Worm (Caenorhabditis elegans) whole organism, L4 larva: Measurements from ENCODE around the gene ZK1098.2.

Source experiments
- D1046.2 ChIP-seq: fragments of 200-800 bp; sonication (Bioruptor generic); IDR thresholded peaks from 2 replicates; pipeline ENCODE4 v1.3.6; 2022; ENCODE audit warnings: missing genetic modification characterization, missing compliant biosample characterization
- F10B5.3 ChIP-seq: sonication (generic microtip); optimal IDR thresholded peaks from 2 replicates; lab custom pipeline; 2016; ENCODE audit warnings: mild to moderate bottlenecking, missing genetic modification characterization, missing compliant biosample characterization
- F37D6.2 ChIP-seq: sonication (generic microtip); optimal IDR thresholded peaks from 2 replicates; lab custom pipeline; 2016; ENCODE audit warnings: mild to moderate bottlenecking, missing genetic modification characterization, missing compliant biosample characterization
- F49E8.2 ChIP-seq: sonication (generic microtip); optimal IDR thresholded peaks from 2 replicates; lab custom pipeline; 2016; ENCODE audit warnings: missing compliant biosample characterization, mild to moderate bottlenecking, missing genetic modification characterization, borderline replicate concordance
- T26A8.4 ChIP-seq: fragments of 200-800 bp; sonication (Bioruptor generic); IDR thresholded peaks from 2 replicates; pipeline ENCODE4 v1.3.6; 2022; ENCODE audit warnings: missing genetic modification characterization, missing compliant biosample characterization
- Y48G9A.11 ChIP-seq: fragments of 200-800 bp; sonication (Bioruptor generic); IDR thresholded peaks from 2 replicates; pipeline ENCODE4 v1.3.6; 2022; ENCODE audit warnings: missing genetic modification reagents, missing genetic modification characterization, missing compliant biosample characterization
- ceh-20 ChIP-seq: fragments of 200-800 bp; sonication (Bioruptor generic); IDR thresholded peaks from 2 replicates; pipeline ENCODE4 v1.3.6; 2022; ENCODE audit warnings: missing genetic modification reagents, missing genetic modification characterization, missing compliant biosample characterization
- ceh-44 ChIP-seq: fragments of 200-800 bp; sonication (Bioruptor generic); IDR thresholded peaks from 2 replicates; pipeline ENCODE4 v1.3.6; 2022; ENCODE audit warnings: missing genetic modification reagents, missing genetic modification characterization, missing compliant biosample characterization
- ceh-62 ChIP-seq: sonication (generic microtip); optimal IDR thresholded peaks from 2 replicates; lab custom pipeline; 2017; ENCODE audit warnings: missing biosample characterization, missing genetic modification characterization
- ctbp-1 ChIP-seq: fragments of 200-800 bp; sonication (Bioruptor generic); IDR thresholded peaks from 2 replicates; pipeline ENCODE4 v1.3.6; 2022; ENCODE audit warnings: missing genetic modification reagents, missing genetic modification characterization, missing compliant biosample characterization
- daf-16 ChIP-seq, 3 experiments: sonication (generic microtip); optimal IDR thresholded peaks; 2 replicates each; lab custom pipeline; 2016 to 2017; ENCODE audit warnings: missing genetic modification characterization in 3 of 3, missing genetic modification reagents in 3 of 3, mild to moderate bottlenecking in 2 of 3, missing compliant biosample characterization in 2 of 3, missing biosample characterization in 1 of 3, moderate library complexity in 1 of 3
- daf-8 ChIP-seq: fragments of 200-800 bp; sonication (Bioruptor generic); IDR thresholded peaks from 2 replicates; pipeline ENCODE4 v1.3.6; 2022; ENCODE audit warnings: missing genetic modification characterization, missing compliant biosample characterization
- dmd-6 ChIP-seq: fragments of 200-800 bp; sonication (Bioruptor generic); IDR thresholded peaks from 2 replicates; pipeline ENCODE4 v1.3.6; 2022; ENCODE audit warnings: missing genetic modification reagents, missing genetic modification characterization, missing compliant biosample characterization
- dmd-9 ChIP-seq: fragments of 200-800 bp; sonication (Bioruptor generic); IDR thresholded peaks from 2 replicates; pipeline ENCODE4 v1.3.6; 2022; ENCODE audit warnings: missing genetic modification reagents, missing genetic modification characterization, missing compliant biosample characterization
- duxl-1 ChIP-seq: sonication (generic microtip); optimal IDR thresholded peaks from 2 replicates; lab custom pipeline; 2016; ENCODE audit warnings: mild to moderate bottlenecking, missing genetic modification characterization, moderate library complexity, missing compliant biosample characterization; ENCODE audit not compliant: poor library complexity
- dve-1 ChIP-seq: sonication (generic microtip); optimal IDR thresholded peaks from 2 replicates; lab custom pipeline; 2017; ENCODE audit warnings: antibody characterized with exemption, mild to moderate bottlenecking, missing genetic modification characterization, missing compliant biosample characterization; ENCODE audit not compliant: insufficient read depth
- egl-43 ChIP-seq: fragments of 200-800 bp; sonication (Bioruptor generic); IDR thresholded peaks from 2 replicates; pipeline ENCODE4 v1.3.6; 2022; ENCODE audit warnings: missing genetic modification reagents, missing genetic modification characterization, missing compliant biosample characterization
- fkh-10 ChIP-seq: fragments of 150-350 bp; optimal IDR thresholded peaks from 2 replicates; lab custom pipeline; 2014; ENCODE audit warnings: missing biosample characterization, missing genetic modification reagents, missing genetic modification characterization
- gei-8 ChIP-seq: fragments of 200-800 bp; sonication (Bioruptor generic); optimal IDR thresholded peaks from 2 replicates; lab custom pipeline; 2018; ENCODE audit warnings: mild to moderate bottlenecking, missing genetic modification characterization, missing compliant biosample characterization
- hlh-30 ChIP-seq: sonication (generic microtip); optimal IDR thresholded peaks from 2 replicates; lab custom pipeline; 2017; ENCODE audit warnings: antibody characterized with exemption, mild to moderate bottlenecking, missing genetic modification characterization, missing compliant biosample characterization; ENCODE audit not compliant: insufficient read depth
- hmg-1.1 ChIP-seq: fragments of 200-800 bp; sonication (Bioruptor generic); IDR thresholded peaks from 2 replicates; pipeline ENCODE4 v1.3.6; 2022; ENCODE audit warnings: missing genetic modification reagents, missing genetic modification characterization, missing compliant biosample characterization
- lim-7 ChIP-seq: fragments of 200-800 bp; sonication (Bioruptor generic); IDR thresholded peaks from 2 replicates; pipeline ENCODE4 v1.3.6; 2022; ENCODE audit warnings: missing genetic modification characterization, missing compliant biosample characterization
- lin-13 ChIP-seq: fragments of 150-350 bp; optimal IDR thresholded peaks from 2 replicates; lab custom pipeline; 2014; ENCODE audit warnings: missing biosample characterization, missing genetic modification reagents, missing genetic modification characterization
- lin-29 ChIP-seq: fragments of 200-800 bp; sonication (Bioruptor generic); IDR thresholded peaks from 2 replicates; pipeline ENCODE4 v1.3.6; 2022; ENCODE audit warnings: missing genetic modification reagents, missing genetic modification characterization, missing compliant biosample characterization
- lin-38 ChIP-seq: fragments of 200-800 bp; sonication (Bioruptor generic); IDR thresholded peaks from 2 replicates; pipeline ENCODE4 v1.3.6; 2022; ENCODE audit warnings: missing genetic modification reagents, missing genetic modification characterization, missing compliant biosample characterization
- lsy-2 ChIP-seq, 2 experiments: fragments of 150-350 bp in 1 of 2; sonication (generic microtip) in 1 of 2; optimal IDR thresholded peaks; 2 replicates each; lab custom pipeline; 2014 to 2017; ENCODE audit warnings: missing biosample characterization in 2 of 2, missing genetic modification characterization in 2 of 2
- mxl-2 ChIP-seq: fragments of 200-800 bp; sonication (Bioruptor generic); conservative IDR thresholded peaks from 2 replicates; pipeline ENCODE4 v1.3.6; 2022; ENCODE audit warnings: missing genetic modification reagents, missing genetic modification characterization, missing compliant biosample characterization
- nhr-102 ChIP-seq: sonication (generic microtip); optimal IDR thresholded peaks from 2 replicates; lab custom pipeline; 2016; ENCODE audit warnings: mild to moderate bottlenecking, missing genetic modification characterization, moderate library complexity, missing compliant biosample characterization
- nhr-11 ChIP-seq: fragments of 150-350 bp; optimal IDR thresholded peaks from 2 replicates; lab custom pipeline; 2014; ENCODE audit warnings: missing biosample characterization, missing genetic modification characterization
- nhr-237 ChIP-seq: sonication (generic microtip); optimal IDR thresholded peaks from 2 replicates; lab custom pipeline; 2017; ENCODE audit warnings: missing biosample characterization, missing genetic modification characterization
- nhr-42 ChIP-seq: fragments of 200-800 bp; sonication (Bioruptor generic); IDR thresholded peaks from 2 replicates; pipeline ENCODE4 v1.3.6; 2022; ENCODE audit warnings: missing genetic modification characterization, missing compliant biosample characterization
- nhr-48 ChIP-seq: sonication (generic microtip); optimal IDR thresholded peaks from 2 replicates; lab custom pipeline; 2016; ENCODE audit warnings: mild to moderate bottlenecking, missing genetic modification characterization, missing compliant biosample characterization
- pha-4 ChIP-seq, 2 experiments: fragments of 150-350 bp in 1 of 2; fragments of 200-800 bp in 1 of 2; sonication (Bioruptor generic) in 1 of 2; IDR thresholded peaks in 1 of 2; optimal IDR thresholded peaks in 1 of 2; 2 replicates each; pipeline versions ENCODE4 v1.3.6 to Lab custom; 2014 to 2022; ENCODE audit warnings: missing genetic modification characterization in 2 of 2, missing genetic modification reagents in 2 of 2, missing biosample characterization in 1 of 2, missing compliant biosample characterization in 1 of 2
- php-3 ChIP-seq: fragments of 200-800 bp; sonication (Bioruptor generic); IDR thresholded peaks from 2 replicates; pipeline ENCODE4 v1.3.6; 2022; ENCODE audit warnings: missing genetic modification reagents, missing genetic modification characterization, missing compliant biosample characterization
- rbr-2 ChIP-seq: sonication (generic microtip); optimal IDR thresholded peaks from 2 replicates; lab custom pipeline; 2016; ENCODE audit warnings: missing genotype, missing genetic modification characterization, missing compliant biosample characterization
- sdz-12 ChIP-seq: fragments of 200-800 bp; sonication (Bioruptor generic); optimal IDR thresholded peaks from 2 replicates; lab custom pipeline; 2018; ENCODE audit warnings: mild to moderate bottlenecking, missing genetic modification characterization, missing compliant biosample characterization
- snpc-4 ChIP-seq: fragments of 150-350 bp; optimal IDR thresholded peaks from 2 replicates; lab custom pipeline; 2014; ENCODE audit warnings: missing biosample characterization, missing genetic modification characterization
- spr-3 ChIP-seq: fragments of 200-800 bp; sonication (Bioruptor generic); optimal IDR thresholded peaks from 2 replicates; lab custom pipeline; 2018; ENCODE audit warnings: mild to moderate bottlenecking, missing genetic modification characterization, missing compliant biosample characterization
- tag-97 ChIP-seq: fragments of 200-800 bp; sonication (Bioruptor generic); IDR thresholded peaks from 2 replicates; pipeline ENCODE4 v1.3.6; 2022; ENCODE audit warnings: missing genetic modification characterization, missing compliant biosample characterization
- unc-130 ChIP-seq: sonication (generic microtip); optimal IDR thresholded peaks from 2 replicates; lab custom pipeline; 2016; ENCODE audit warnings: missing genetic modification reagents, missing genetic modification characterization, missing compliant biosample characterization
- unc-62 ChIP-seq, 3 experiments: fragments of 150-350 bp in 1 of 3; sonication (generic microtip); optimal IDR thresholded peaks in 2 of 3; peaks in 1 of 3; 1 replicate in 1 of 3; 2 replicates in 2 of 3; lab custom pipeline; 2014 to 2017; ENCODE audit warnings: missing biosample characterization in 3 of 3, missing genetic modification characterization in 3 of 3, missing genetic modification reagents in 3 of 3, missing genotype in 1 of 3
- vab-7 ChIP-seq: fragments of 200-800 bp; sonication (Bioruptor generic); IDR thresholded peaks from 2 replicates; pipeline ENCODE4 v1.3.6; 2022; ENCODE audit warnings: missing genetic modification reagents, missing genetic modification characterization, missing compliant biosample characterization

Gene ZK1098.2

ce11 chrIII:9513569-9513968, 15.4 kb upstream of the ZK1098.2 start, which contains the start of gene F55H2.8:
F55H2.8 (plus strand) TSS chrIII:9513869.
- no peak for TF ChIP-seq fkh-10
- TF ChIP-seq lin-13 (GFP tag; lab: Kevin White, UChicago): no peak
- TF ChIP-seq mxl-2: no peak
- TF ChIP-seq lsy-2 (tag; optimal IDR thresholded peaks at IDR 0.05; lab: Kevin White, UChicago): no peak
- TF ChIP-seq F49E8.2 (tag; lab: Kevin White, UChicago): no peak
- no peak for TF ChIP-seq nhr-237 (tag; lab: Kevin White, UChicago)
- TF ChIP-seq hlh-30: no peak
- no peak for TF ChIP-seq lim-7 (GFP tag; lab: Robert Waterston, UW)
- TF ChIP-seq ceh-62 (tag; lab: Kevin White, UChicago): no peak
- no peak for TF ChIP-seq D1046.2
- TF ChIP-seq tag-97 (GFP tag; lab: Robert Waterston, UW): no peak
- TF ChIP-seq, all 104 proteins: peak for 0

- TF ChIP-seq hlh-30: no peak
- TF ChIP-seq daf-16 (GFP tag; optimal IDR thresholded peaks at IDR 0.05; lab: Kevin White, UChicago): no peak
- TF ChIP-seq daf-16 (tag; optimal IDR thresholded peaks at IDR 0.05; lab: Kevin White, UChicago): peak; percentile 5
- TF ChIP-seq daf-8: no peak
Observed at ce11 chrIII:9516148-9516547, 12.8 kb upstream of the ZK1098.2 start, which contains the start of gene F55H2.7. F55H2.7 (minus strand) TSS chrIII:9516248.

ce11 chrIII:9521410-9522090, 7.4 kb upstream of the ZK1098.2 start, which contains the start of the genes clu-1 and prp-40:
clu-1 (minus strand) TSS chrIII:9521460.
prp-40 (plus strand) TSS chrIII:9522075.
- peak; percentile 76 for TF ChIP-seq hlh-30
- TF ChIP-seq vab-7: peak; percentile 43; the same call in 1 of the 2 replicates
- no peak for TF ChIP-seq php-3 (GFP tag; lab: Robert Waterston, UW)
- peak in 1 of 2 experiments; percentile 55 for TF ChIP-seq daf-16 (GFP tag; optimal IDR thresholded peaks at IDR 0.05; lab: Kevin White, UChicago)
- TF ChIP-seq daf-16 (tag; optimal IDR thresholded peaks at IDR 0.05; lab: Kevin White, UChicago): peak; percentile 72
- TF ChIP-seq pha-4 (GFP tag; IDR thresholded peaks at IDR 0.05; lab: Robert Waterston, UW): peak; percentile 25; the same call in 1 of the 2 replicates
- peak; percentile 78 for TF ChIP-seq pha-4 (tag; optimal IDR thresholded peaks at IDR 0.05; lab: Kevin White, UChicago)
- peak; percentile 76 for TF ChIP-seq fkh-10
- TF ChIP-seq nhr-11 (tag; lab: Kevin White, UChicago): peak; percentile 85
- TF ChIP-seq lin-38: peak; percentile 96
- peak; percentile 86 for TF ChIP-seq lin-13 (GFP tag; lab: Kevin White, UChicago)
- TF ChIP-seq nhr-42: peak; percentile 79; the same call in 1 of the 2 replicates
- TF ChIP-seq daf-8: no peak
- peak; percentile 67 for TF ChIP-seq T26A8.4 (GFP tag; lab: Robert Waterston, UW)
- peak; percentile 40 for TF ChIP-seq nhr-48 (tag; lab: Kevin White, UChicago)
- peak in 1 of 2 experiments; percentile 99 for TF ChIP-seq unc-62 (GFP tag; optimal IDR thresholded peaks at IDR 0.05 in 1 of 2; lab: Kevin White, UChicago)
- TF ChIP-seq unc-62 (tag; optimal IDR thresholded peaks at IDR 0.05; lab: Kevin White, UChicago): no peak
- peak; percentile 75 for TF ChIP-seq dmd-6 (GFP tag; lab: Robert Waterston, UW)
- TF ChIP-seq sdz-12 (GFP tag; lab: Kevin White, UChicago): no peak
- TF ChIP-seq F10B5.3 (tag; lab: Kevin White, UChicago): peak; percentile 36
- TF ChIP-seq nhr-102: peak; percentile 63
- peak; percentile 90 for TF ChIP-seq dve-1 (tag; lab: Kevin White, UChicago)
- TF ChIP-seq ceh-20 (GFP tag; lab: Robert Waterston, UW): peak; percentile 52; the same call in 1 of the 2 replicates
- TF ChIP-seq Y48G9A.11 (GFP tag; lab: Robert Waterston, UW): no peak
- TF ChIP-seq egl-43 (GFP tag; lab: Robert Waterston, UW): peak; percentile 28; the same call in 1 of the 2 replicates
- peak; percentile 27 for TF ChIP-seq spr-3 (GFP tag; lab: Kevin White, UChicago)
- TF ChIP-seq lim-7 (GFP tag; lab: Robert Waterston, UW): no peak
- TF ChIP-seq gei-8: no peak
- peak; percentile 91 for TF ChIP-seq rbr-2 (tag; lab: Kevin White, UChicago)
- peak; percentile 72 for TF ChIP-seq duxl-1 (tag; lab: Kevin White, UChicago)
- TF ChIP-seq ceh-44 (GFP tag; lab: Robert Waterston, UW): 0 out of 2 replicates have a peak, but pooled peaks have one; percentile 41
- TF ChIP-seq snpc-4 (tag; lab: Kevin White, UChicago): peak; percentile 23
- peak; percentile 51 for TF ChIP-seq F37D6.2 (tag; lab: Kevin White, UChicago)
- peak; percentile 48; the same call in 1 of the 2 replicates for TF ChIP-seq ctbp-1 (GFP tag; lab: Robert Waterston, UW)
- TF ChIP-seq lin-29 (GFP tag; lab: Robert Waterston, UW): 0 out of 2 replicates have a peak, but pooled peaks have one; percentile 12
- TF ChIP-seq unc-130: peak; percentile 44
- peak; percentile 80 for TF ChIP-seq hmg-1.1 (GFP tag; lab: Robert Waterston, UW)
- no peak for TF ChIP-seq dmd-9
